Worm (Caenorhabditis elegans) whole organism, L1 larva: ENCODE results near the gene hst-3.2.

ENCODE experiments used
- C16A3.4 ChIP-seq: fragments of 150-350 bp; optimal IDR thresholded peaks from 2 replicates; lab custom pipeline; 2014; ENCODE audit warnings: missing biosample characterization, missing genetic modification characterization
- aha-1 ChIP-seq: fragments of 150-350 bp; optimal IDR thresholded peaks from 2 replicates; lab custom pipeline; 2014; ENCODE audit warnings: missing biosample characterization, missing genetic modification characterization
- ceh-8 ChIP-seq: fragments of 200-800 bp; sonication (Bioruptor generic); optimal IDR thresholded peaks from 2 replicates; lab custom pipeline; 2018; ENCODE audit warnings: mild to moderate bottlenecking, missing genetic modification characterization, moderate library complexity, missing compliant biosample characterization
- ces-1 ChIP-seq: fragments of 150-350 bp; optimal IDR thresholded peaks from 2 replicates; lab custom pipeline; 2014; ENCODE audit warnings: missing biosample characterization, missing genetic modification reagents, missing genetic modification characterization
- dsc-1 ChIP-seq: sonication (generic microtip); optimal IDR thresholded peaks from 2 replicates; lab custom pipeline; 2016; ENCODE audit warnings: mild to moderate bottlenecking, missing genetic modification characterization, missing compliant biosample characterization
- efl-1 ChIP-seq, 4 experiments: fragments of 150-350 bp; optimal IDR thresholded peaks in 3 of 4; peaks in 1 of 4; 1 replicate in 1 of 4; 2 replicates in 3 of 4; lab custom pipeline; 2014; ENCODE audit warnings: missing biosample characterization in 2 of 4, missing genetic modification characterization in 2 of 4, missing genetic modification reagents in 2 of 4
- elt-2 ChIP-seq: sonication (generic microtip); optimal IDR thresholded peaks from 2 replicates; lab custom pipeline; 2016; ENCODE audit warnings: missing genetic modification characterization, mild to moderate bottlenecking, inconsistent platforms, missing compliant biosample characterization, missing genetic modification reagents
- fkh-10 ChIP-seq: sonication (generic microtip); optimal IDR thresholded peaks from 2 replicates; lab custom pipeline; 2017; ENCODE audit warnings: missing biosample characterization, missing genetic modification reagents, missing genetic modification characterization
- fkh-4 ChIP-seq: sonication (generic microtip); optimal IDR thresholded peaks from 2 replicates; lab custom pipeline; 2016; ENCODE audit warnings: missing compliant biosample characterization, missing genetic modification characterization, borderline replicate concordance
- fkh-8 ChIP-seq: sonication (generic microtip); optimal IDR thresholded peaks from 2 replicates; lab custom pipeline; 2016; ENCODE audit warnings: mild to moderate bottlenecking, missing genetic modification characterization, missing compliant biosample characterization
- irx-1 ChIP-seq: sonication (generic microtip); optimal IDR thresholded peaks from 2 replicates; lab custom pipeline; 2016; ENCODE audit warnings: missing genetic modification characterization, missing compliant biosample characterization
- lin-14 ChIP-seq: fragments of 200-800 bp; sonication (Bioruptor generic); optimal IDR thresholded peaks from 2 replicates; lab custom pipeline; 2018; ENCODE audit warnings: mild to moderate bottlenecking, missing genetic modification characterization, moderate library complexity, missing compliant biosample characterization
- lin-35 ChIP-seq, 2 experiments: fragments of 150-350 bp; optimal IDR thresholded peaks; 2 replicates each; lab custom pipeline; 2014; ENCODE audit warnings: missing biosample characterization in 2 of 2, missing genetic modification characterization in 2 of 2, missing genetic modification reagents in 2 of 2
- mab-9 ChIP-seq: fragments of 200-800 bp; sonication (Bioruptor generic); IDR thresholded peaks from 2 replicates; pipeline ENCODE4 v1.3.6; 2022; ENCODE audit warnings: missing genetic modification reagents, missing genetic modification characterization, missing compliant biosample characterization
- nhr-19 ChIP-seq: fragments of 200-800 bp; sonication (Bioruptor generic); conservative IDR thresholded peaks from 2 replicates; pipeline ENCODE4 v1.3.6; 2022; ENCODE audit warnings: missing genetic modification characterization, missing compliant biosample characterization
- nhr-20 ChIP-seq: sonication (generic microtip); optimal IDR thresholded peaks from 2 replicates; lab custom pipeline; 2016; ENCODE audit warnings: mild to moderate bottlenecking, missing genetic modification characterization, missing compliant biosample characterization
- nhr-77 ChIP-seq: fragments of 150-350 bp; optimal IDR thresholded peaks from 2 replicates; lab custom pipeline; 2014; ENCODE audit warnings: missing biosample characterization, missing genetic modification characterization
- nhr-84 ChIP-seq: sonication (generic microtip); optimal IDR thresholded peaks from 2 replicates; lab custom pipeline; 2017; ENCODE audit warnings: missing biosample characterization, missing genetic modification characterization
- nhr-85 ChIP-seq: sonication (generic microtip); peaks from one replicate; lab custom pipeline; 2016; ENCODE audit warnings: missing genetic modification characterization, inconsistent platforms, missing compliant biosample characterization
- pag-3 ChIP-seq: sonication (generic microtip); optimal IDR thresholded peaks from 2 replicates; lab custom pipeline; 2017; ENCODE audit warnings: missing genetic modification characterization, mild to moderate bottlenecking, missing compliant biosample characterization, antibody characterized with exemption, borderline replicate concordance; ENCODE audit not compliant: insufficient read depth
- skn-1 ChIP-seq: fragments of 150-350 bp; optimal IDR thresholded peaks from 2 replicates; lab custom pipeline; 2014; ENCODE audit warnings: missing biosample characterization, missing genetic modification characterization
- snpc-4 ChIP-seq: fragments of 150-350 bp; optimal IDR thresholded peaks from 2 replicates; lab custom pipeline; 2014; ENCODE audit warnings: missing biosample characterization, missing genetic modification characterization
- swsn-7 ChIP-seq: sonication (generic microtip); optimal IDR thresholded peaks from 2 replicates; lab custom pipeline; 2016; ENCODE audit warnings: missing genetic modification characterization, missing compliant biosample characterization
- tbx-2 ChIP-seq: sonication (generic microtip); optimal IDR thresholded peaks from 2 replicates; lab custom pipeline; 2016; ENCODE audit warnings: missing genetic modification characterization, missing compliant biosample characterization
- tlp-1 ChIP-seq: fragments of 150-350 bp; optimal IDR thresholded peaks from 2 replicates; lab custom pipeline; 2014; ENCODE audit warnings: missing biosample characterization, missing genetic modification characterization
- unc-62 ChIP-seq: fragments of 150-350 bp; optimal IDR thresholded peaks from 2 replicates; lab custom pipeline; 2014; ENCODE audit warnings: missing biosample characterization, missing genetic modification reagents, missing genetic modification characterization
- vab-15 ChIP-seq: sonication (generic microtip); optimal IDR thresholded peaks from 2 replicates; lab custom pipeline; 2017; ENCODE audit warnings: missing genotype, mild to moderate bottlenecking, missing genetic modification characterization, missing compliant biosample characterization
- xbp-1 ChIP-seq: sonication (generic microtip); optimal IDR thresholded peaks from 2 replicates; lab custom pipeline; 2016; ENCODE audit warnings: missing genetic modification characterization, missing compliant biosample characterization
- zag-1 ChIP-seq: fragments of 150-350 bp; optimal IDR thresholded peaks from 2 replicates; lab custom pipeline; 2014; ENCODE audit warnings: missing biosample characterization, missing genetic modification characterization
- zip-4 ChIP-seq: fragments of 200-800 bp; sonication (Bioruptor generic); optimal IDR thresholded peaks from 2 replicates; lab custom pipeline; 2018; ENCODE audit warnings: mild to moderate bottlenecking, missing genetic modification characterization, moderate library complexity, missing compliant biosample characterization

Gene hst-3.2

DNA sequence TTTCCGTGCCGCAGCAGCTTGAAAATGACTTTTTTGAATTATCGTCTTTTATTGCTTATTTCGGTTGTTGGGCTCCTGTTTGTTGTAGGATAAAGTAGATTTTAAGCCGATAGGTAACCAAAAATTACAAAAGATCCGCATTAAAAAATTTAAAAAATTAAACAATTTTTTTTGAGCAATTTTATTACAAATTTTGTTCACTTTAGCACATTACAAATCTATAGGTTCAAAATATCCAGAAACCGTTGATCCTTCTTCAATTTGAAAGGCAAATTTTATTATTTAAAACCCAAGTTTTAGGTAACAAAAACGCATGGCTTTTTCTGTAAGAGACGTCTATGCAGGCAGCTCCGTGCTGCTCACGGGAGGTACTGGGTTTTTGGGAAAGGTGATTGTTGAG, 9.3 kb upstream of the hst-3.2 start, which contains the start of gene fard-1:
TSS of gene fard-1 (plus strand) at position 301 of the 400 bp plus-strand sequence.
- no peak for TF ChIP-seq nhr-84 (tag; lab: Kevin White, UChicago)
- TF ChIP-seq efl-1 (optimal IDR thresholded peaks at IDR 0.05; lab: Kevin White, UChicago) = no peak
- peak in 1 of 2 experiments; percentile 26 for TF ChIP-seq efl-1 (GFP tag; optimal IDR thresholded peaks at IDR 0.05 in 1 of 2; lab: Kevin White, UChicago)

DNA sequence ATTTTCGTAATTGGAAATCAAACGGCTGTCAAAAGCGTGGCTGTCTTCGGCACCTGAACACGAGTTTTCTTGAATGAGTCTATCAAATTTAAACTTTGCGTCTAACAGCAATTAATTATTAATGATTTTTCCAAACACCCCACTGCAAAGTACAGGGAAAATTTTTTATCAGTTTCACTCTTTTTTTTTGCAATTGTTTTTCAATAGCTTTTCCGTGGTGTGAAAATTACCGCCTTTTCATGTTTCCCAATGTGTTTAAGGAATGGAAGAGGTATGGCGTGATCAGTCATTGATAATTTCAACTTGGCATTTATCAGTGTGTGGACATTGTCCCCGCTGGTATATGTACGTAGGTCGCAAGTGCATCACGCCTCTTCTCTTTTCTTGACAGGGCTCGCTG, 8.1 kb upstream of the hst-3.2 start:
- TF ChIP-seq vab-15 (tag; lab: Kevin White, UChicago) (no peak), lin-35 (GFP tag; optimal IDR thresholded peaks at IDR 0.05; lab: Kevin White, UChicago) (peak in 1 of 2 experiments; percentile 20), elt-2 (tag; lab: Kevin White, UChicago) (peak; percentile 72), nhr-19 (GFP tag; lab: Robert Waterston, UW) (no peak), snpc-4 (tag; lab: Kevin White, UChicago) (no peak), dsc-1 (no peak), ceh-8 (GFP tag; lab: Kevin White, UChicago) (no peak), nhr-77 (tag; lab: Kevin White, UChicago) (no peak), unc-62 (no peak), mab-9 (GFP tag; lab: Robert Waterston, UW) (no peak), skn-1 (no peak)

DNA sequence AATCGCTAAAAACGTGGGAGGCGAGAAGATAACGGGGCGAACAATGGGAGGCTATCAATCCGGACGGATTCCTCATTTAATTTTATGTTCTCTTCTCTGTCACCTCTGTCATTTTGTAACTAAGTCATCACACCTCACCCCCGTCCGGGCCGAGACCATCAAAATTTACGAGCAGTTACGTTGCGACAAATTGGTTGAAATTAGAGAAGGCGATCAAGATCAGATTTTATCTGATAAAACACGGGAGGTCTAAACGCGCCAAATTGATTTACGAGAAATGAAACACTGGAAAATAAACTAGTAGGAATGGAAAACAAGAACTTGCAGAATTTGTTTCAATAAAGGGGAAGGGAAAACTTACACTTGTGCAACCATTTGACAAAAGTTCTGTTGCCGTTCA, 4.3 kb upstream of the hst-3.2 start:
- TF ChIP-seq nhr-85 (peak; percentile 71), C16A3.4 (tag; lab: Kevin White, UChicago) (no peak), efl-1 (optimal IDR thresholded peaks at IDR 0.05; lab: Kevin White, UChicago) (no peak), efl-1 (GFP tag; optimal IDR thresholded peaks at IDR 0.05 in 1 of 2; lab: Kevin White, UChicago) (peak in 1 of 2 experiments; percentile 75)

DNA sequence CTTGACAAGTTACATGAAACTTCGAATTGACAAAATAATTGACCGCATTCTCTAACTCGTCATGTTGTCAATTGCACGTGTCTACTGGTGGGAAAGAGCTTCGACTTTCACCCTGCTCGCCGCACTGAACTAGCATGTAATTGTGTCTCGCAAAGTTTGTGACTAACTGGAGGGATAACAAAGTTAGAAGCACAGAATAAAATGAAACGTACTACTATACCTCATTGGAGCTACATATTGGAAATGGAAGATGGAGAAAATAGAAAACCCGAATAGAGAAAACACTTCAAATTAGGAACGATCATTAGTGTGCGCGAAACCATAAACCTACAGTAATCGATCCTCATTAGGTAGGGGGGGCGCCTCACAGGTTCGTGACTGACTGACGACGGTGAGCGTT, 3.8 kb upstream of the hst-3.2 start:
- TF ChIP-seq swsn-7 (no peak), lin-14 (GFP tag; lab: Kevin White, UChicago) (peak; percentile 11), tlp-1 (tag; lab: Kevin White, UChicago) (no peak), irx-1 (tag; lab: Kevin White, UChicago) (no peak), dsc-1 (no peak), fkh-10 (no peak)

DNA sequence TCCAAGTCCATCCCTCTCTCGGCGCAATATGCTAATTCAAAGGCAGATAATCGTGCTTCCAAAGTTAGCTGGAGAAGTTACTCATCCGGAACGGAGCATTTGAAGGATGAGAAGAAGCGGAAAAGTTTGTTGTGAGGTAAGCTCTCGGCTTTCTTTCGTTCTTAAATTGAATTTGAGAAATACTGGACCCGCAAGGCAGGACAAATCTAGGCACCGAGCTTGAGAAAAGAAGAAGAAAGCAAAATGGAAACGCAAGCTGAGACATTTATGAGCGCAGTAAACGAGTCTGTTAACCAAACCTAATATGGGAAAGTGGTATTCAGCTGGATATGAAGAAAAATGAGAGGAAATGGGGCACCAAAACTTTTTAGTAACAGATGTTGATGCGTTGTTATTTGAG, 2.2 kb upstream of the hst-3.2 start:
- TF ChIP-seq lin-14 (GFP tag; lab: Kevin White, UChicago) (peak; percentile 24), efl-1 (optimal IDR thresholded peaks at IDR 0.05; lab: Kevin White, UChicago) (no peak), efl-1 (GFP tag; optimal IDR thresholded peaks at IDR 0.05 in 1 of 2; lab: Kevin White, UChicago) (peak in 1 of 2 experiments; percentile 56), nhr-20 (tag; lab: Kevin White, UChicago) (no peak), tbx-2 (no peak)

DNA sequence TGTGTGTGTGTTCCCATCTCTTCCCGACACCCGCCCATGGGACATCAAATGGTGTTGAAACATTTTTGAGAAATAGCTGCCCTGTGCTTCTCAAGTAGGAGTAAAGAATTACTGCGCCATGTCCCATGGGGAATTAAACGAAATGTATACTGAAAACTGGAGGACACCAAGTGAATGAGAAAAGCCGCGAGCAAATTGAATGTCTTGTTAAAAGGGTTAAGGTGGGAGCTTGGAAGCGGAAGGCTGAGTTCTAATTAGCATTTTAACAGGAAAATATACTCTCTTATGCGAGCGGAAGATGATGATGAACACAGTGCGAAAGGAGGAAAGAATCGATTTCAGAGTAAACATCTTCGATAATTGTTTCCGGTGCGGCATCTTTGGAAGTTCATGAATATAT, 650 bp upstream of the hst-3.2 start:
- TF ChIP-seq aha-1 (tag; lab: Kevin White, UChicago) = no peak
- no peak for TF ChIP-seq pag-3
- no peak for TF ChIP-seq ces-1 (GFP tag; lab: Kevin White, UChicago)
- no peak for TF ChIP-seq fkh-4
- TF ChIP-seq zip-4 (GFP tag; lab: Kevin White, UChicago) = no peak
- TF ChIP-seq zag-1 = no peak
- no peak for TF ChIP-seq xbp-1 (tag; lab: Kevin White, UChicago)
- TF ChIP-seq tbx-2 = peak; percentile 24
- no peak for TF ChIP-seq fkh-8
- TF ChIP-seq lin-14 (GFP tag; lab: Kevin White, UChicago) = peak; percentile 33
